Worm (Caenorhabditis elegans) whole organism, L1 larva: Measurements from ENCODE around the gene vhp-1.

Experiments used
- C34B4.2 ChIP-seq: sonication (generic microtip); optimal IDR thresholded peaks from 2 replicates; lab custom pipeline; 2017; ENCODE audit warnings: mild to moderate bottlenecking, missing genetic modification characterization, missing compliant biosample characterization
- F16B12.6 ChIP-seq: fragments of 150-350 bp; optimal IDR thresholded peaks from 2 replicates; lab custom pipeline; 2014; ENCODE audit warnings: missing biosample characterization, missing genetic modification characterization
- alr-1 ChIP-seq: fragments of 200-800 bp; sonication (Bioruptor generic); optimal IDR thresholded peaks from 2 replicates; lab custom pipeline; 2018; ENCODE audit warnings: borderline replicate concordance, mild to moderate bottlenecking, missing genetic modification characterization, missing compliant biosample characterization
- aly-2 ChIP-seq: fragments of 150-350 bp; optimal IDR thresholded peaks from 2 replicates; lab custom pipeline; 2014; ENCODE audit warnings: missing biosample characterization, missing genetic modification characterization
- ceh-82 ChIP-seq, 3 experiments: fragments of 150-350 bp in 1 of 3; sonication (generic microtip) in 2 of 3; optimal IDR thresholded peaks; 2 replicates each; lab custom pipeline; 2014 to 2017; ENCODE audit warnings: missing biosample characterization in 3 of 3, missing genetic modification characterization in 3 of 3
- ceh-90 ChIP-seq: sonication (generic microtip); optimal IDR thresholded peaks from 2 replicates; lab custom pipeline; 2016; ENCODE audit warnings: missing genetic modification characterization, missing compliant biosample characterization
- efl-1 ChIP-seq, 4 experiments: fragments of 150-350 bp; optimal IDR thresholded peaks in 3 of 4; peaks in 1 of 4; 1 replicate in 1 of 4; 2 replicates in 3 of 4; lab custom pipeline; 2014; ENCODE audit warnings: missing biosample characterization in 2 of 4, missing genetic modification characterization in 2 of 4, missing genetic modification reagents in 2 of 4
- efl-3 ChIP-seq: fragments of 200-800 bp; sonication (Bioruptor generic); optimal IDR thresholded peaks from 2 replicates; lab custom pipeline; 2018; ENCODE audit warnings: mild to moderate bottlenecking, missing genetic modification characterization, missing compliant biosample characterization
- elt-2 ChIP-seq: sonication (generic microtip); optimal IDR thresholded peaks from 2 replicates; lab custom pipeline; 2016; ENCODE audit warnings: missing genetic modification characterization, mild to moderate bottlenecking, inconsistent platforms, missing compliant biosample characterization, missing genetic modification reagents
- elt-3 ChIP-seq, 6 experiments: fragments of 150-350 bp in 1 of 6; sonication (generic microtip); optimal IDR thresholded peaks; 2 replicates each; lab custom pipeline; 2017 to 2018; ENCODE audit warnings: missing biosample characterization in 6 of 6, missing genetic modification characterization in 6 of 6, inconsistent platforms in 1 of 6
- fkh-10 ChIP-seq: sonication (generic microtip); optimal IDR thresholded peaks from 2 replicates; lab custom pipeline; 2017; ENCODE audit warnings: missing biosample characterization, missing genetic modification reagents, missing genetic modification characterization
- fkh-4 ChIP-seq: sonication (generic microtip); optimal IDR thresholded peaks from 2 replicates; lab custom pipeline; 2016; ENCODE audit warnings: missing compliant biosample characterization, missing genetic modification characterization, borderline replicate concordance
- irx-1 ChIP-seq: sonication (generic microtip); optimal IDR thresholded peaks from 2 replicates; lab custom pipeline; 2016; ENCODE audit warnings: missing genetic modification characterization, missing compliant biosample characterization
- lin-13 ChIP-seq: fragments of 150-350 bp; optimal IDR thresholded peaks from 2 replicates; lab custom pipeline; 2014; ENCODE audit warnings: missing biosample characterization, missing genetic modification reagents, missing genetic modification characterization
- lin-14 ChIP-seq: fragments of 200-800 bp; sonication (Bioruptor generic); optimal IDR thresholded peaks from 2 replicates; lab custom pipeline; 2018; ENCODE audit warnings: mild to moderate bottlenecking, missing genetic modification characterization, moderate library complexity, missing compliant biosample characterization
- lin-35 ChIP-seq, 2 experiments: fragments of 150-350 bp; optimal IDR thresholded peaks; 2 replicates each; lab custom pipeline; 2014; ENCODE audit warnings: missing biosample characterization in 2 of 2, missing genetic modification characterization in 2 of 2, missing genetic modification reagents in 2 of 2
- lir-3 ChIP-seq: sonication (generic microtip); optimal IDR thresholded peaks from 2 replicates; lab custom pipeline; 2016; ENCODE audit warnings: mild to moderate bottlenecking, missing genetic modification characterization, moderate library complexity, missing compliant biosample characterization; ENCODE audit not compliant: poor library complexity
- mdl-1 ChIP-seq, 2 experiments: fragments of 150-350 bp; optimal IDR thresholded peaks; 2 replicates each; lab custom pipeline; 2014 to 2017; ENCODE audit warnings: missing biosample characterization in 2 of 2, missing genetic modification characterization in 2 of 2, inconsistent platforms in 1 of 2
- mef-2 ChIP-seq: fragments of 150-350 bp; optimal IDR thresholded peaks from 2 replicates; lab custom pipeline; 2014; ENCODE audit warnings: missing biosample characterization, missing genetic modification characterization
- mep-1 ChIP-seq: fragments of 150-350 bp; optimal IDR thresholded peaks from 2 replicates; lab custom pipeline; 2014; ENCODE audit warnings: missing biosample characterization, missing genetic modification characterization
- nhr-11 ChIP-seq: fragments of 150-350 bp; optimal IDR thresholded peaks from 2 replicates; lab custom pipeline; 2014; ENCODE audit warnings: missing biosample characterization, missing genetic modification characterization
- nhr-237 ChIP-seq: fragments of 150-350 bp; optimal IDR thresholded peaks from 2 replicates; lab custom pipeline; 2014; ENCODE audit warnings: missing biosample characterization, missing genetic modification characterization
- nhr-47 ChIP-seq: sonication (generic microtip); optimal IDR thresholded peaks from 2 replicates; lab custom pipeline; 2016; ENCODE audit warnings: mild to moderate bottlenecking, missing genetic modification characterization, moderate library complexity, missing compliant biosample characterization
- nhr-84 ChIP-seq: sonication (generic microtip); optimal IDR thresholded peaks from 2 replicates; lab custom pipeline; 2017; ENCODE audit warnings: missing biosample characterization, missing genetic modification characterization
- nhr-85 ChIP-seq: sonication (generic microtip); peaks from one replicate; lab custom pipeline; 2016; ENCODE audit warnings: missing genetic modification characterization, inconsistent platforms, missing compliant biosample characterization
- nhr-90 ChIP-seq: sonication (generic microtip); optimal IDR thresholded peaks from 2 replicates; lab custom pipeline; 2016; ENCODE audit warnings: mild to moderate bottlenecking, missing genetic modification characterization, missing compliant biosample characterization; ENCODE audit not compliant: poor library complexity
- pag-3 ChIP-seq: sonication (generic microtip); optimal IDR thresholded peaks from 2 replicates; lab custom pipeline; 2017; ENCODE audit warnings: missing genetic modification characterization, mild to moderate bottlenecking, missing compliant biosample characterization, antibody characterized with exemption, borderline replicate concordance; ENCODE audit not compliant: insufficient read depth
- skn-1 ChIP-seq: fragments of 150-350 bp; optimal IDR thresholded peaks from 2 replicates; lab custom pipeline; 2014; ENCODE audit warnings: missing biosample characterization, missing genetic modification characterization
- sup-37 ChIP-seq: fragments of 200-800 bp; sonication (Bioruptor generic); optimal IDR thresholded peaks from 2 replicates; lab custom pipeline; 2018; ENCODE audit warnings: mild to moderate bottlenecking, missing genetic modification characterization, missing compliant biosample characterization
- tbx-2 ChIP-seq: sonication (generic microtip); optimal IDR thresholded peaks from 2 replicates; lab custom pipeline; 2016; ENCODE audit warnings: missing genetic modification characterization, missing compliant biosample characterization
- tlp-1 ChIP-seq: fragments of 150-350 bp; optimal IDR thresholded peaks from 2 replicates; lab custom pipeline; 2014; ENCODE audit warnings: missing biosample characterization, missing genetic modification characterization
- unc-130 ChIP-seq: fragments of 150-350 bp; optimal IDR thresholded peaks from 2 replicates; lab custom pipeline; 2017; ENCODE audit warnings: missing biosample characterization, missing genetic modification characterization, inconsistent platforms
- unc-98 ChIP-seq: fragments of 200-800 bp; sonication (Bioruptor generic); IDR thresholded peaks from 2 replicates; pipeline ENCODE4 v1.3.6; 2022; ENCODE audit warnings: missing genetic modification characterization, missing compliant biosample characterization
- zag-1 ChIP-seq: fragments of 150-350 bp; optimal IDR thresholded peaks from 2 replicates; lab custom pipeline; 2014; ENCODE audit warnings: missing biosample characterization, missing genetic modification characterization
- ztf-11 ChIP-seq, 2 experiments: sonication (generic microtip); optimal IDR thresholded peaks; 2 replicates each; lab custom pipeline; 2016 to 2017; ENCODE audit warnings: missing genetic modification characterization in 2 of 2, missing biosample characterization in 1 of 2, missing compliant biosample characterization in 1 of 2
- ztf-4 ChIP-seq: fragments of 150-350 bp; optimal IDR thresholded peaks from 2 replicates; lab custom pipeline; 2014; ENCODE audit warnings: missing biosample characterization, missing genetic modification characterization

Gene vhp-1

ce11 chrII:5373275-5374047 lies 50.4 kb downstream of the vhp-1 start, which contains the start of the genes agt-2 and F09E5.3 (continued):
- TF ChIP-seq elt-3 (tag; optimal IDR thresholded peaks at IDR 0.05; lab: Kevin White, UChicago) (peak in 3 of 6 experiments; percentile 43 to 81 (median 77)), fkh-4 (tag; lab: Kevin White, UChicago) (peak; percentile 13), ztf-11 (tag; optimal IDR thresholded peaks at IDR 0.05; lab: Kevin White, UChicago) (peak in 1 of 2 experiments; percentile 81), sup-37 (GFP tag; lab: Kevin White, UChicago) (peak; percentile 79), lin-14 (peak; percentile 96), ztf-4 (peak; percentile 91), mef-2 (tag; lab: Kevin White, UChicago) (peak; percentile 28), nhr-11 (tag; lab: Kevin White, UChicago) (peak; percentile 81), nhr-85 (tag; lab: Kevin White, UChicago) (peak; percentile 93), lin-35 (GFP tag; optimal IDR thresholded peaks at IDR 0.05; lab: Kevin White, UChicago) (peak; percentile 93), efl-1 (optimal IDR thresholded peaks at IDR 0.05; lab: Kevin White, UChicago) (peak; percentile 91 to 94), efl-1 (GFP tag; optimal IDR thresholded peaks at IDR 0.05 in 1 of 2; lab: Kevin White, UChicago) (peak; percentile 88 to 99), nhr-90 (tag; lab: Kevin White, UChicago) (peak; percentile 91), nhr-84 (tag; lab: Kevin White, UChicago) (no peak), fkh-10 (GFP tag; lab: Kevin White, UChicago) (peak; percentile 71), nhr-47 (tag; lab: Kevin White, UChicago) (peak; percentile 96), ceh-82 (tag; optimal IDR thresholded peaks at IDR 0.05; lab: Kevin White, UChicago) (peak; percentile 92 to 95 (median 93)), lir-3 (peak; percentile 87), irx-1 (peak; percentile 91), mep-1 (tag; lab: Kevin White, UChicago) (peak; percentile 98), pag-3 (tag; lab: Kevin White, UChicago) (no peak), tlp-1 (tag; lab: Kevin White, UChicago) (no peak), tbx-2 (tag; lab: Kevin White, UChicago) (peak; percentile 94), lin-13 (peak; percentile 88), nhr-237 (tag; lab: Kevin White, UChicago) (peak; percentile 75), efl-3 (GFP tag; lab: Kevin White, UChicago) (peak; percentile 21), C34B4.2 (tag; lab: Kevin White, UChicago) (no peak), aly-2 (peak; percentile 92), ceh-90 (tag; lab: Kevin White, UChicago) (peak; percentile 37), F16B12.6 (tag; lab: Kevin White, UChicago) (peak; percentile 76), skn-1 (tag; lab: Kevin White, UChicago) (peak; percentile 94), unc-130 (tag; lab: Kevin White, UChicago) (peak; percentile 95), unc-98 (GFP tag; lab: Robert Waterston, UW) (no peak), zag-1 (peak; percentile 26)

ce11 chrII:5374967-5375366 lies 51.9 kb downstream of the vhp-1 start, which contains the start of gene algn-2:
algn-2 (plus strand) TSS chrII:5375267.
- TF ChIP-seq mdl-1 (tag; optimal IDR thresholded peaks at IDR 0.05; lab: Kevin White, UChicago), result no peak
- no peak for TF ChIP-seq elt-3 (tag; optimal IDR thresholded peaks at IDR 0.05; lab: Kevin White, UChicago)
- TF ChIP-seq tlp-1 (tag; lab: Kevin White, UChicago), result no peak
- peak; percentile 14 for TF ChIP-seq elt-2 (tag; lab: Kevin White, UChicago)
- TF ChIP-seq alr-1, result no peak
- no peak for TF ChIP-seq nhr-90 (tag; lab: Kevin White, UChicago)
- no peak for TF ChIP-seq zag-1
- TF ChIP-seq, all 84 proteins: peak for 1
